Worm (Caenorhabditis elegans) whole organism, L1 larva: ENCODE measurements around the gene gcs-1.

Experiments used
- dsc-1 ChIP-seq: sonication (generic microtip); optimal IDR thresholded peaks from 2 replicates; lab custom pipeline; 2016; ENCODE audit warnings: mild to moderate bottlenecking, missing genetic modification characterization, missing compliant biosample characterization
- pqm-1 ChIP-seq: sonication (generic microtip); optimal IDR thresholded peaks from 3 replicates; lab custom pipeline; 2017; ENCODE audit warnings: missing biosample characterization, missing genetic modification characterization
- rnt-1 ChIP-seq: sonication (generic microtip); optimal IDR thresholded peaks from 2 replicates; lab custom pipeline; 2016; ENCODE audit warnings: mild to moderate bottlenecking, missing genetic modification characterization, moderate library complexity, missing compliant biosample characterization
- sptf-1 ChIP-seq: fragments of 150-350 bp; optimal IDR thresholded peaks from 2 replicates; lab custom pipeline; 2014; ENCODE audit warnings: missing biosample characterization, missing genetic modification characterization

- TF ChIP-seq sptf-1 (tag; lab: Kevin White, UChicago) (no peak), rnt-1 (no peak), dsc-1 (no peak), pqm-1 (tag; lab: Kevin White, UChicago) (no peak)
Observed at ce11 chrII:9024312-9024711, 13.8 kb downstream of the gcs-1 start.
